Fruit fly (Drosophila melanogaster): ENCODE data around the gene CdGAPr.

Gene CdGAPr

dm6 chr2L:19791321-19792281 is at the start of gene CdGAPr, which contains the start of gene CG10466:
Gene CdGAPr, minus strand, starts transcription at chr2L:19791882.
Gene CG10466, plus strand, starts transcription at chr2L:19792104.
- no peak for TF ChIP-seq noc (tag; optimal IDR thresholded peaks at IDR 0.05)

dm6 chr2L:19836226-19836625 is 44.5 kb upstream of the CdGAPr start:
- no peak for TF ChIP-seq noc (tag; optimal IDR thresholded peaks at IDR 0.05)

DNA sequence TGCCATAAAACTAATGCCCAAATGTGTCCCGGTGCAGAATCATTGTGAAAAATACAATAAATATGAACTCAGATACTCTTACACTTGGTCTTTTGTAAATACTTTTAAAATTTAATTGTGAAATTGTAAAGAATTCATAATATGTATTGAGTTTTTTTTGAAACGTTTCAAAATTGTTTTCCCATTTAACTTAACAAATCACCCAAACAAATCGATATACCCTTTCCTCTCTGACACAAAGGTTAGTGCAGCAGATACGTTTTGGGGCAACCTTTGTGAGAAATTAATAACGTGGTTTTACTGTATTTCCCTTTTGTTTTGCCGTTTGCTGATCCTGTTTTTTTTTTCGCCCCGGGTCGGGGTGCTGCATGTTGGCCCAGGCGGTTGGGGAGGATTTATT is 43.5 kb upstream of the CdGAPr start:
- no peak for TF ChIP-seq noc (tag; optimal IDR thresholded peaks at IDR 0.05)

dm6 chr2L:19831388-19831787 is 39.7 kb upstream of the CdGAPr start:
- no peak for TF ChIP-seq noc (tag; optimal IDR thresholded peaks at IDR 0.05)

dm6 chr2L:19829353-19829752 is 37.7 kb upstream of the CdGAPr start:
- no peak for TF ChIP-seq noc (tag; optimal IDR thresholded peaks at IDR 0.05)

dm6 chr2L:19824290-19824689 is 32.6 kb upstream of the CdGAPr start:
- no peak for TF ChIP-seq noc (tag; optimal IDR thresholded peaks at IDR 0.05)

- no peak for TF ChIP-seq noc (tag; optimal IDR thresholded peaks at IDR 0.05)
Measured at dm6 chr2L:19819896-19820295, 28.2 kb upstream of the CdGAPr start.

- TF ChIP-seq noc (tag; optimal IDR thresholded peaks at IDR 0.05), result no peak
Measured at dm6 chr2L:19817147-19817546, 25.5 kb upstream of the CdGAPr start.

DNA sequence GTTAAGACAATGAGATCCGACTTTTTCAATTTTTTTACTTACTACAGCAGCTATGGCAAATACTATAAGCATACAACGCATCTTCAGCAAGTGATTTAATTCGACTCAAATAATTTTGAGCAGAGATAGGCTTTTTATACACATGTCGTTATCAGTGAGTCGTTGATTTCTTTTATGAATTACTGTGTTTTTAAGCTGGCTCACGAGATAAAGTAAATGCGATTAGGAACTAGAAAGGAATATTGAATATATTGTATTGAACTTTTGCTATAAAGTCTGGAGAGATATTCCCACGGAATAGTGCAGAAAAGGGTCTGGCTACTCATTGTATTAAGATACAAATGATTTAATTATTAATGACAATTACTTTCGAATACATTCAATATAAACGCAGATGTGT is 22.8 kb upstream of the CdGAPr start, which contains the start of gene CG13962:
CG13962 (minus strand) TSS at position 101 of the 400 bp plus-strand sequence.
- TF ChIP-seq noc (tag; optimal IDR thresholded peaks at IDR 0.05), result no peak

dm6 chr2L:19810642-19811041 is 19.0 kb upstream of the CdGAPr start:
- no peak for TF ChIP-seq noc (tag; optimal IDR thresholded peaks at IDR 0.05)

DNA sequence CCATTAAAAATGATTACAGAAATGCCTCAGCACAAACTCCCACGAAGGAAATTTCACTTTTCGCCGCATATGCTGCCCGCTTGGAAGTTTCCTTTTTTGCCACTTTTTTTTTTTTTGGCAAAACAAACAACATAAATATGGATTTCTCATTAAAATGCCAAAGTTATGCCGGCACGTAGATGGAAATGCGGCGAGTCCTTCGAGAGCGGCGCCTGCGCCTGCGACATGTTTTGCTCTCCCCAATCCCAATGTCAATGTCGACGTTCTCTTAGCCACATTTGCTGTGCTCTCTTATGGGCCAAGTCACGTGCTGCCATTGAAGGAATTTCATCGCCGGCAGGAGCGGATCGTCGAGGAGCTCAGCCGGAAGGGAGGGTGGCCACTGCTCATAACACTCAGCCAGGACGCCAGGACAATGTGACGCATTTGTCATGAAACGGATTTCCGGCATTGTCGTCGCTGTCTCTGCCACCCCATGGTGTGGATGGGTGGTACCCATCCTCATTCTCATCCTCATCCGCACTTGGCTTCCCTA is 17.9 kb upstream of the CdGAPr start:
- TF ChIP-seq noc (tag; optimal IDR thresholded peaks at IDR 0.05), result no peak

DNA sequence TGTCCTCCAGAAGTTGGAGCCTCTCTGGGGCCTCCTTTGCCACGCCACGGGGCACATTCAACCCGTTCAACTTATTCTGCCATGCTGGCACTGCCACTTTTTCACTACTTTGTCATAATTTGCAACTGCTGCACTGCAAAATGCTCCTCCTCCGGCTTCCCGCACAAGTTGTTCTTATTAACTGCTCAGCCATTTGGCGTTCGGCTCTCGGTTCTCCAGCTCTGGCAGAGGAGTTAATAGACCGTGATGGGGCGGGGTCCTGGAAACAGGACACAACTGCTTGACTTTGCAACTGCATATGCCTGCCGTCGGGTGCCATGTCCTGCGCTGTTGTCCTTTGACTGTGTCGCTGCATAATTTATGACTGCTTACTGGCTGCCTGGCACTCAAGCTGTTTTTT is 13.3 kb upstream of the CdGAPr start:
- no peak for TF ChIP-seq noc (tag; optimal IDR thresholded peaks at IDR 0.05)

DNA sequence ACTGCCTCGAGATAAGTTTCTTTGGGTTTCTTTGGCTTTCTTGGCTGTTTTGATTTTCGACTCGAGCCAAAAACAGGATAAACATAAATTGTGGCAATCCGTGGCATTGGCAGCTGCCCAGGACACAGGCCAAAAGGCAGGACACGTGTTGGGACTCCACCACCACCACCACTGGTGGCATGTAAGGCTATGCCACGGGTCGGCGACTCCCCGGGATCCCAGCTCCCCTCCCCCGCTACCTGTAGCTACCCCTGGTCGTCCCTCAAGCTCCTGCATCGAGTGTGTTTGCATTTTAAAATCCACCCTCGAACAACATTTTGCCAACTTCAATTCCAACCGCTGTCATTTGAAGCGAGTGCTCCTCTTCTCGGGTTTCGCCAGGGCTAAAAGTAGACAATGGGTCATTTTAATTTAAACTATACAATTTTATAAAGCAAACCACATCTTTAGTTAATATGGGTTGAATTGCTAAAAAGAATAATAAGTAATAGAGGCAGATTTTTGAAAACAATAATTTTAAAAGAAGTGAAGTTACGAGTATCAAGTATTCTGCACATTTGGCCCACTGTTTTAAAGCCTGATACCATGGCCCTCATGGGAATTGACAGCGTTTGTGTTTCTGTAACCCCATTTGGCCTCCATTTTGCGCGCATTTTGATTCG is 10.4 kb upstream of the CdGAPr start:
- no peak for TF ChIP-seq noc (tag; optimal IDR thresholded peaks at IDR 0.05)

DNA sequence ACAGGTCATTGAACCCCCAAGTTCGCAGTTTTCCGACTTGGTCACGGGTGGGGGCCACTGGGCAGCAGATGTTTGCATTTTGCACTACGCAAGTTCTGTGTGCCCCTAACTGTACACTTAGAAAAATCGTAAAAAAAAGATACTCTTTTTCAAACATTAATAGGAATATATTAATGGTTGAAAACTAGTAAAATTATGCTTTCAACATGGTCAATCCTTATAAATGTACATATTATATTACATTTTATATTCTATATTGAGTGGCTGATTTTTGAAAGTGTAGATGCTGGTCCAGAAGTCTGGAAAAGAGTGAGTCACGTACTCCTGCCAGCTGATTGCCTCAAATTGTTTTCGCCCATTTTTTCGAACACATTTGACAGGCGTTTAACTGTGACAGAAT is 9.0 kb upstream of the CdGAPr start:
- TF ChIP-seq noc (tag; optimal IDR thresholded peaks at IDR 0.05), result no peak

dm6 chr2L:19799940-19800339 is 8.3 kb upstream of the CdGAPr start:
- no peak for TF ChIP-seq noc (tag; optimal IDR thresholded peaks at IDR 0.05)

DNA sequence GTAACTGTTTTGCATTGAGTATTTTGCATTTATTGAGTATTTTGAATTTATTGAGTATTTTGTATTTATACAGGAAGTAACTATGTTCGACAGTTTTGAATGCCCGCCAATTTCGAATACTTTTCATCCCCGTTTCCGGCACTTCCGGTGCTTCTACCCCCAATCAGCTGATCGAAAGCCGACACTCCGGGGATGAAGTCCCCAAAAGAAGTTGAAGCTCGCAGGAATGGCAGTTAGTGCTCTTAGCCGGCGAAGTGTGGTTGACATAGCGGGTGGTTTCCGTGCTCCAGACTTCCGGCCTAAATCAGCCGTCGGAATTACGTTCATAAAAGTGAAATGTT is 4.4 kb upstream of the CdGAPr start, which contains the start of gene sick:
sick (plus strand) TSS at position 255 of the 341 bp plus-strand sequence.
- no peak for TF ChIP-seq noc (tag; optimal IDR thresholded peaks at IDR 0.05)
